Worm (Caenorhabditis elegans): ENCODE results near the gene F25B3.4.

F25B3.4 gene

ce11 chrV:9536505-9536904, 32.1 kb downstream of the F25B3.4 start, which contains the start of gene C50F4.4 (continued):
- TF ChIP-seq lin-54 (GFP tag; optimal IDR thresholded peaks at IDR 0.05), result no peak
- no peak for TF ChIP-seq ztf-6 (GFP tag; IDR thresholded peaks at IDR 0.05)
- no peak for TF ChIP-seq B0261.1 (tag; optimal IDR thresholded peaks at IDR 0.05)
- peak; percentile 71 for TF ChIP-seq dox-1 (GFP tag; IDR thresholded peaks at IDR 0.05)
- TF ChIP-seq ceh-40 (GFP tag; IDR thresholded peaks at IDR 0.05), result no peak
- peak; percentile 43 for TF ChIP-seq ceh-27 (GFP tag; optimal IDR thresholded peaks at IDR 0.05)
- TF ChIP-seq madf-6 (GFP tag; IDR thresholded peaks at IDR 0.05), result peak; percentile 85
- TF ChIP-seq F52B5.7 (tag; optimal IDR thresholded peaks at IDR 0.05), result no peak
- no peak for TF ChIP-seq snpc-4 (GFP tag; optimal IDR thresholded peaks at IDR 0.05)
- peak in 2 of 4 experiments; percentile 3 to 27 for TF ChIP-seq snpc-4 (tag; optimal IDR thresholded peaks at IDR 0.05)
- TF ChIP-seq hlh-26 (GFP tag; conservative IDR thresholded peaks at IDR 0.05), result no peak
- no peak for TF ChIP-seq F57A8.1 (GFP tag; optimal IDR thresholded peaks at IDR 0.05)

ce11 chrV:9534621-9535020, 34.0 kb downstream of the F25B3.4 start, which contains the start of gene tag-329:
tag-329 (plus strand) TSS chrV:9534921.
- no peak for TF ChIP-seq T26A5.8 (tag; optimal IDR thresholded peaks at IDR 0.05)

ce11 chrV:9531477-9531876, 37.1 kb downstream of the F25B3.4 start, which contains the start of the genes C50F4.10 and pfk-1.2:
C50F4.10 (minus strand) TSS chrV:9531577.
pfk-1.2 (plus strand) TSS chrV:9531801.
- TF ChIP-seq ceh-40 (GFP tag; IDR thresholded peaks at IDR 0.05), result no peak
- no peak for TF ChIP-seq lin-26 (GFP tag; IDR thresholded peaks at IDR 0.05)

- TF ChIP-seq repo-1 (tag; optimal IDR thresholded peaks at IDR 0.05), result no peak
- TF ChIP-seq lag-1 (GFP tag; IDR thresholded peaks at IDR 0.05), result no peak
- no peak for TF ChIP-seq snpc-3.4 (tag; optimal IDR thresholded peaks at IDR 0.05)
- TF ChIP-seq F37B4.10 (GFP tag; IDR thresholded peaks at IDR 0.05), result no peak
- TF ChIP-seq Y53G8AR.9 (GFP tag; conservative IDR thresholded peaks at IDR 0.05), result no peak
- no peak for TF ChIP-seq aptf-2 (GFP tag; conservative IDR thresholded peaks at IDR 0.05)
- no peak for TF ChIP-seq sdz-38 (tag; optimal IDR thresholded peaks at IDR 0.05)
- TF ChIP-seq ztf-18 (tag; optimal IDR thresholded peaks at IDR 0.05), result no peak
- no peak for TF ChIP-seq dpl-1 (GFP tag; optimal IDR thresholded peaks at IDR 0.05)
Measured at ce11 chrV:9527984-9528383, 40.6 kb downstream of the F25B3.4 start.

- TF ChIP-seq tbp1 (GFP tag; optimal IDR thresholded peaks at IDR 0.05), result no peak
- peak; percentile 3 for TF ChIP-seq nhr-80 (tag; optimal IDR thresholded peaks at IDR 0.05)
Measured at ce11 chrV:9527337-9527736, 41.3 kb downstream of the F25B3.4 start.

ce11 chrV:9526470-9526869, 42.1 kb downstream of the F25B3.4 start, which contains the start of gene C50F4.1:
C50F4.1 (plus strand) TSS chrV:9526793.
- TF ChIP-seq nhr-80 (tag; optimal IDR thresholded peaks at IDR 0.05), result peak; percentile 95
- TF ChIP-seq B0261.1 (tag; optimal IDR thresholded peaks at IDR 0.05), result no peak
- no peak for TF ChIP-seq snpc-1.3 (tag; optimal IDR thresholded peaks at IDR 0.05; ENCODE audit: insufficient read depth)
- TF ChIP-seq ets-4 (GFP tag; optimal IDR thresholded peaks at IDR 0.05), result peak; percentile 37
- no peak for TF ChIP-seq C06A6.2 (GFP tag; conservative IDR thresholded peaks at IDR 0.05)

- TF ChIP-seq snpc-1.1 (tag; optimal IDR thresholded peaks at IDR 0.05; ENCODE audit: insufficient read depth) (no peak), mel-28 (tag; optimal IDR thresholded peaks at IDR 0.05; ENCODE audit: borderline replicate concordance) (no peak), C06A6.2 (GFP tag; conservative IDR thresholded peaks at IDR 0.05) (no peak), akir-1 (GFP tag; optimal IDR thresholded peaks at IDR 0.05) (no peak)
Measured at ce11 chrV:9524099-9524498, 44.5 kb downstream of the F25B3.4 start, which contains the start of gene C50F4.9. C50F4.9 (minus strand) TSS chrV:9524199.

All from whole organism, young adult.